Fruit fly (Drosophila melanogaster) whole organism, embryonic: ENCODE data around the gene Hr4.
A peak's percentile ranks its signal among the peaks of the same experiment; 100 is the strongest.

ENCODE experiments used
- Bgb ChIP-seq: fragments of 200-800 bp; sonication (Bioruptor generic); IDR thresholded peaks from 2 replicates; pipeline ENCODE4 v1.3.6; 2022; ENCODE audit warnings: missing biosample characterization, missing genetic modification characterization; ENCODE audit not compliant: partially characterized antibody
- CG10274 ChIP-seq: fragments of 200-800 bp; sonication (Bioruptor generic); optimal IDR thresholded peaks from 3 replicates; lab custom pipeline; 2017; ENCODE audit warnings: missing biosample characterization, mild to moderate bottlenecking, missing genetic modification characterization
- CG11696 ChIP-seq: fragments of 200-800 bp; sonication (Bioruptor generic); IDR thresholded peaks from 2 replicates; pipeline ENCODE4 v1.3.6; 2022; ENCODE audit warnings: missing biosample characterization, missing genetic modification characterization
- CG12219 ChIP-seq: fragments of 200-800 bp; sonication (Bioruptor generic); optimal IDR thresholded peaks from 3 replicates; lab custom pipeline; 2018; ENCODE audit warnings: missing biosample characterization, mild to moderate bottlenecking, missing genetic modification characterization
- CG14667 ChIP-seq: fragments of 200-800 bp; sonication (Bioruptor generic); IDR thresholded peaks from 2 replicates; pipeline ENCODE4 v1.3.6; 2022; ENCODE audit warnings: missing biosample characterization, missing genetic modification characterization
- CG14710 ChIP-seq: fragments of 200-800 bp; sonication (Bioruptor generic); optimal IDR thresholded peaks from 3 replicates; lab custom pipeline; 2019; ENCODE audit warnings: missing biosample characterization, mild to moderate bottlenecking, missing genetic modification characterization, moderate library complexity
- CG15073 ChIP-seq: fragments of 200-800 bp; sonication (Bioruptor generic); optimal IDR thresholded peaks from 2 replicates; lab custom pipeline; 2016; ENCODE audit warnings: missing biosample characterization, missing genetic modification characterization
- CG15514 ChIP-seq: fragments of 200-800 bp; sonication (Bioruptor generic); optimal IDR thresholded peaks from 3 replicates; lab custom pipeline; 2017; ENCODE audit warnings: missing biosample characterization, missing genetic modification characterization, mild to moderate bottlenecking, moderate library complexity, missing genetic modification reagents
- CG1602 ChIP-seq: fragments of 200-800 bp; sonication (Bioruptor generic); optimal IDR thresholded peaks from 3 replicates; lab custom pipeline; 2016; ENCODE audit warnings: missing biosample characterization, missing genetic modification characterization
- CG2116 ChIP-seq: fragments of 200-800 bp; sonication (Bioruptor generic); optimal IDR thresholded peaks from 3 replicates; lab custom pipeline; 2018; ENCODE audit warnings: missing biosample characterization, mild to moderate bottlenecking, missing genetic modification characterization
- CG2202 ChIP-seq: fragments of 200-800 bp; sonication (Bioruptor generic); optimal IDR thresholded peaks from 2 replicates; lab custom pipeline; 2018; ENCODE audit warnings: missing biosample characterization, mild to moderate bottlenecking, missing genetic modification characterization
- CG31224 ChIP-seq: fragments of 200-800 bp; sonication (Bioruptor generic); IDR thresholded peaks from 2 replicates; pipeline ENCODE4 v1.3.6; 2022; ENCODE audit warnings: missing biosample characterization, missing genetic modification characterization
- CG31388 ChIP-seq: fragments of 200-800 bp; sonication (Bioruptor generic); optimal IDR thresholded peaks from 2 replicates; lab custom pipeline; 2016; ENCODE audit warnings: missing biosample characterization, missing genetic modification characterization
- CG32532 ChIP-seq: fragments of 200-800 bp; sonication (Bioruptor generic); IDR thresholded peaks from 2 replicates; pipeline ENCODE4 v1.3.6; 2022; ENCODE audit warnings: missing biosample characterization, missing genetic modification characterization
- CG3407 ChIP-seq: fragments of 200-800 bp; sonication (Bioruptor generic); optimal IDR thresholded peaks from 2 replicates; lab custom pipeline; 2018; ENCODE audit warnings: missing biosample characterization, mild to moderate bottlenecking, missing genetic modification characterization
- CG34422 ChIP-seq: fragments of 200-800 bp; sonication (Bioruptor generic); IDR thresholded peaks from 3 replicates; pipeline ENCODE4 v1.3.6; 2022; ENCODE audit warnings: missing biosample characterization, missing genetic modification characterization
- CG3847 ChIP-seq: fragments of 200-800 bp; sonication (Bioruptor generic); IDR thresholded peaks from 2 replicates; pipeline ENCODE4 v1.3.6; 2022; ENCODE audit warnings: missing biosample characterization, missing genetic modification characterization
- CG6654 ChIP-seq: fragments of 200-800 bp; sonication (Bioruptor generic); optimal IDR thresholded peaks from 2 replicates; lab custom pipeline; 2017; ENCODE audit warnings: missing biosample characterization, mild to moderate bottlenecking, missing genetic modification characterization
- CG7963 ChIP-seq: fragments of 200-800 bp; sonication (Bioruptor generic); IDR thresholded peaks from 3 replicates; pipeline ENCODE4 v1.3.6; 2022; ENCODE audit warnings: missing biosample characterization, missing genetic modification characterization; ENCODE audit not compliant: partially characterized antibody
- CG8281 ChIP-seq: fragments of 200-800 bp; sonication (Bioruptor generic); optimal IDR thresholded peaks from 2 replicates; lab custom pipeline; 2018; ENCODE audit warnings: missing biosample characterization, mild to moderate bottlenecking, missing genetic modification characterization, moderate library complexity
- CG8388 ChIP-seq: fragments of 200-800 bp; sonication (Bioruptor generic); optimal IDR thresholded peaks from 2 replicates; lab custom pipeline; 2019; ENCODE audit warnings: missing biosample characterization, mild to moderate bottlenecking, missing genetic modification characterization, moderate library complexity
- CG8765 ChIP-seq: fragments of 200-800 bp; sonication (Bioruptor generic); IDR thresholded peaks from 2 replicates; pipeline ENCODE4 v1.3.6; 2022; ENCODE audit warnings: missing biosample characterization, missing genetic modification characterization
- CG9215 ChIP-seq: fragments of 200-800 bp; sonication (Bioruptor generic); IDR thresholded peaks from 2 replicates; pipeline ENCODE4 v1.3.6; 2022; ENCODE audit warnings: missing biosample characterization, missing genetic modification characterization
- D19B ChIP-seq: fragments of 200-800 bp; sonication (Bioruptor generic); optimal IDR thresholded peaks from 2 replicates; lab custom pipeline; 2017; ENCODE audit warnings: missing biosample characterization, mild to moderate bottlenecking, missing genetic modification characterization
- Dbx ChIP-seq: fragments of 200-800 bp; sonication (Bioruptor generic); IDR thresholded peaks from 3 replicates; pipeline ENCODE4 v1.3.6; 2022; ENCODE audit warnings: missing biosample characterization, missing genetic modification characterization
- Dref ChIP-seq: fragments of 200-800 bp; sonication (Bioruptor generic); IDR thresholded peaks from 2 replicates; pipeline ENCODE4 v1.3.6; 2022; ENCODE audit warnings: missing biosample characterization, missing genetic modification characterization
- Jarid2 ChIP-seq: fragments of 200-800 bp; sonication (Bioruptor generic); optimal IDR thresholded peaks from 3 replicates; lab custom pipeline; 2017; ENCODE audit warnings: mild to moderate bottlenecking, missing biosample characterization, missing genetic modification reagents, missing genetic modification characterization
- NC2α ChIP-seq: fragments of 200-800 bp; sonication (Bioruptor generic); optimal IDR thresholded peaks from 2 replicates; lab custom pipeline; 2016; ENCODE audit warnings: missing biosample characterization, missing genetic modification characterization
- NK7.1 ChIP-seq: fragments of 200-800 bp; sonication (Bioruptor generic); optimal IDR thresholded peaks from 3 replicates; lab custom pipeline; 2016; ENCODE audit warnings: missing biosample characterization, missing genetic modification characterization
- Sox100B ChIP-seq: fragments of 200-800 bp; sonication (Bioruptor generic); optimal IDR thresholded peaks from 3 replicates; lab custom pipeline; 2018; ENCODE audit warnings: missing biosample characterization, mild to moderate bottlenecking, missing genetic modification characterization
- Vsx1 ChIP-seq: fragments of 200-800 bp; sonication (Bioruptor generic); optimal IDR thresholded peaks from 2 replicates; lab custom pipeline; 2017; ENCODE audit warnings: missing biosample characterization, mild to moderate bottlenecking, missing genetic modification characterization, missing genetic modification reagents
- ac ChIP-seq: fragments of 200-800 bp; sonication (Bioruptor generic); optimal IDR thresholded peaks from 3 replicates; lab custom pipeline; 2017; ENCODE audit warnings: missing biosample characterization, mild to moderate bottlenecking, missing genetic modification characterization
- br ChIP-seq: fragments of >200 bp; optimal IDR thresholded peaks from 2 replicates; lab custom pipeline; 2017
- caup ChIP-seq: fragments of 200-800 bp; sonication (Bioruptor generic); optimal IDR thresholded peaks from 3 replicates; lab custom pipeline; 2017; ENCODE audit warnings: missing biosample characterization, mild to moderate bottlenecking, missing genetic modification characterization, moderate library complexity; ENCODE audit not compliant: severe bottlenecking
- chif ChIP-seq, 2 experiments: fragments of 200-800 bp; sonication (Bioruptor generic); optimal IDR thresholded peaks; 3 replicates each; lab custom pipeline; 2016; ENCODE audit warnings: missing biosample characterization in 2 of 2, missing genetic modification characterization in 2 of 2
- cwo ChIP-seq: fragments of 200-800 bp; sonication (Bioruptor generic); optimal IDR thresholded peaks from 3 replicates; lab custom pipeline; 2017; ENCODE audit warnings: missing biosample characterization, missing genetic modification characterization, mild to moderate bottlenecking, moderate library complexity, missing genetic modification reagents
- disco-r ChIP-seq: fragments of 200-800 bp; sonication (Bioruptor generic); optimal IDR thresholded peaks from 2 replicates; lab custom pipeline; 2016; ENCODE audit warnings: missing biosample characterization, missing genetic modification characterization
- emc ChIP-seq: fragments of 200-800 bp; sonication (Bioruptor generic); optimal IDR thresholded peaks from 2 replicates; lab custom pipeline; 2016; ENCODE audit warnings: missing biosample characterization, missing genetic modification characterization
- eyg ChIP-seq: fragments of 200-800 bp; sonication (Bioruptor generic); optimal IDR thresholded peaks from 3 replicates; lab custom pipeline; 2016; ENCODE audit warnings: missing biosample characterization, missing genetic modification characterization
- ftz-f1 ChIP-seq: fragments of 200-800 bp; sonication (Bioruptor generic); optimal IDR thresholded peaks from 2 replicates; lab custom pipeline; 2016; ENCODE audit warnings: missing biosample characterization, missing genetic modification characterization
- gce ChIP-seq: fragments of 200-800 bp; sonication (Bioruptor generic); IDR thresholded peaks from 3 replicates; pipeline ENCODE4 v1.3.6; 2022; ENCODE audit warnings: missing biosample characterization, missing genetic modification characterization
- gem ChIP-seq: fragments of 200-800 bp; sonication (Bioruptor generic); optimal IDR thresholded peaks from 2 replicates; lab custom pipeline; 2019; ENCODE audit warnings: missing biosample characterization, mild to moderate bottlenecking, missing genetic modification characterization, moderate library complexity
- h ChIP-seq: fragments of >200 bp; optimal IDR thresholded peaks from 2 replicates; lab custom pipeline; 2017
- ham ChIP-seq: fragments of 200-800 bp; sonication (Bioruptor generic); IDR thresholded peaks from 2 replicates; pipeline ENCODE4 v1.3.6; 2022; ENCODE audit warnings: missing biosample characterization, missing genetic modification characterization
- klu ChIP-seq: fragments of 200-800 bp; sonication (Bioruptor generic); IDR thresholded peaks from 2 replicates; pipeline ENCODE4 v1.3.6; 2022; ENCODE audit warnings: missing biosample characterization, missing genetic modification characterization
- peb ChIP-seq: fragments of 200-800 bp; sonication (Bioruptor generic); IDR thresholded peaks from 2 replicates; pipeline ENCODE4 v1.3.6; 2022; ENCODE audit warnings: missing biosample characterization, missing genetic modification characterization
- psq ChIP-seq: fragments of 200-800 bp; sonication (Bioruptor generic); optimal IDR thresholded peaks from 2 replicates; lab custom pipeline; 2017; ENCODE audit warnings: missing biosample characterization, missing genetic modification characterization
- ranshi ChIP-seq: fragments of 200-800 bp; sonication (Bioruptor generic); IDR thresholded peaks from 2 replicates; pipeline ENCODE4 v1.3.6; 2022; ENCODE audit warnings: missing biosample characterization, missing genetic modification characterization
- slou ChIP-seq: fragments of 200-800 bp; sonication (Bioruptor generic); optimal IDR thresholded peaks from 3 replicates; lab custom pipeline; 2016; ENCODE audit warnings: missing biosample characterization, missing genetic modification characterization
- sug ChIP-seq: fragments of 200-800 bp; optimal IDR thresholded peaks from 2 replicates; lab custom pipeline; 2019; ENCODE audit warnings: missing biosample characterization, mild to moderate bottlenecking, missing genetic modification characterization, moderate library complexity
- tin ChIP-seq: fragments of 200-800 bp; sonication (Bioruptor generic); optimal IDR thresholded peaks from 3 replicates; lab custom pipeline; 2016; ENCODE audit warnings: missing biosample characterization, missing genetic modification characterization

Hr4 gene

dm6 chrX:2009453-2010009, 67.8 kb downstream of the Hr4 start (continued):
- peak; percentile 15; the same call in 1 of the 2 replicates for TF ChIP-seq CG14667 (GFP tag; lab: Robert Waterston, UW)
- peak; percentile 60 for TF ChIP-seq CG9215 (GFP tag; lab: Robert Waterston, UW)
- peak; percentile 13 for TF ChIP-seq CG3407 (GFP tag; lab: Kevin White, UChicago)
- TF ChIP-seq CG15073 (GFP tag; lab: Kevin White, UChicago): peak; percentile 37
- peak; percentile 40; the same call in 1 of the 2 replicates for TF ChIP-seq peb (GFP tag; lab: Robert Waterston, UW)
- peak; percentile 36 for TF ChIP-seq cwo (GFP tag; lab: Kevin White, UChicago)
- peak; percentile 52 for TF ChIP-seq CG3847
- no peak for TF ChIP-seq ftz-f1
- no peak for TF ChIP-seq emc
- TF ChIP-seq CG10274: peak; percentile 50
- peak; percentile 83 for TF ChIP-seq Sox100B (GFP tag; lab: Kevin White, UChicago)
- TF ChIP-seq Dbx (GFP tag; lab: Robert Waterston, UW): peak; percentile 39; the same call in 1 of the 3 replicates
- TF ChIP-seq caup (GFP tag; lab: Kevin White, UChicago): peak; percentile 63
- peak; percentile 5 for TF ChIP-seq CG2202 (tag; lab: Kevin White, UChicago)
- TF ChIP-seq NC2α (GFP tag; lab: Kevin White, UChicago): peak; percentile 52
- TF ChIP-seq CG12219: peak; percentile 51
- TF ChIP-seq Jarid2: peak; percentile 28
- no peak for TF ChIP-seq psq (GFP tag; lab: Kevin White, UChicago)
- TF ChIP-seq ac: peak; percentile 50
- peak; percentile 86 for TF ChIP-seq ranshi (GFP tag; lab: Robert Waterston, UW)
- peak; percentile 30; the same call in 1 of the 2 replicates for TF ChIP-seq klu (GFP tag; lab: Robert Waterston, UW)
- peak; percentile 29 for TF ChIP-seq Vsx1
- TF ChIP-seq D19B (GFP tag; lab: Kevin White, UChicago): peak; percentile 66
- TF ChIP-seq NK7.1 (GFP tag; lab: Kevin White, UChicago): peak; percentile 26
- peak; percentile 38 for TF ChIP-seq CG8281 (tag; lab: Kevin White, UChicago)
- peak; percentile 16; the same call in 1 of the 2 replicates for TF ChIP-seq CG31224 (GFP tag; lab: Robert Waterston, UW)
- peak; percentile 50 for TF ChIP-seq disco-r
- TF ChIP-seq CG8765 (GFP tag; lab: Robert Waterston, UW): 0 out of 2 replicates have a peak, but pooled peaks have one; percentile 14
- peak; percentile 28; the same call in 1 of the 2 replicates for TF ChIP-seq Dref
- no peak for TF ChIP-seq ham (GFP tag; lab: Robert Waterston, UW)
- TF ChIP-seq CG1602 (GFP tag; lab: Kevin White, UChicago): peak; percentile 72
- TF ChIP-seq gce (GFP tag; lab: Robert Waterston, UW): no peak
- no peak for TF ChIP-seq CG7963 (GFP tag; lab: Robert Waterston, UW)
- TF ChIP-seq CG14710: peak; percentile 81
- TF ChIP-seq chif (GFP tag; optimal IDR thresholded peaks at IDR 0.05; lab: Kevin White, UChicago): peak; percentile 69 to 71
- no peak for TF ChIP-seq CG31388
- TF ChIP-seq gem (tag; lab: Kevin White, UChicago): peak; percentile 87
- no peak for TF ChIP-seq Bgb (GFP tag; lab: Robert Waterston, UW)
- no peak for TF ChIP-seq br (lab: Kevin White, UChicago)
- TF ChIP-seq CG34422 (GFP tag; lab: Robert Waterston, UW): peak; percentile 43; the same call in 2 of the 3 replicates
- peak; percentile 64 for TF ChIP-seq tin (GFP tag; lab: Kevin White, UChicago)
- peak; percentile 44 for TF ChIP-seq CG6654 (GFP tag; lab: Kevin White, UChicago)
- no peak for TF ChIP-seq h (lab: Kevin White, UChicago)
- TF ChIP-seq CG15514: peak; percentile 48
- TF ChIP-seq CG8388 (GFP tag; lab: Kevin White, UChicago): peak; percentile 67
- peak; percentile 55 for TF ChIP-seq eyg (GFP tag; lab: Kevin White, UChicago)
- TF ChIP-seq slou (GFP tag; lab: Kevin White, UChicago): peak; percentile 22
- peak; percentile 68 for TF ChIP-seq sug (tag; lab: Kevin White, UChicago)
- peak; percentile 46 for TF ChIP-seq CG2116 (GFP tag; lab: Kevin White, UChicago)
- no peak for TF ChIP-seq CG11696 (GFP tag; lab: Robert Waterston, UW)
- peak; percentile 55; the same call in 1 of the 2 replicates for TF ChIP-seq CG32532
